Fruit fly (Drosophila melanogaster): ENCODE data around the gene CG6071.

CG6071 gene

DNA sequence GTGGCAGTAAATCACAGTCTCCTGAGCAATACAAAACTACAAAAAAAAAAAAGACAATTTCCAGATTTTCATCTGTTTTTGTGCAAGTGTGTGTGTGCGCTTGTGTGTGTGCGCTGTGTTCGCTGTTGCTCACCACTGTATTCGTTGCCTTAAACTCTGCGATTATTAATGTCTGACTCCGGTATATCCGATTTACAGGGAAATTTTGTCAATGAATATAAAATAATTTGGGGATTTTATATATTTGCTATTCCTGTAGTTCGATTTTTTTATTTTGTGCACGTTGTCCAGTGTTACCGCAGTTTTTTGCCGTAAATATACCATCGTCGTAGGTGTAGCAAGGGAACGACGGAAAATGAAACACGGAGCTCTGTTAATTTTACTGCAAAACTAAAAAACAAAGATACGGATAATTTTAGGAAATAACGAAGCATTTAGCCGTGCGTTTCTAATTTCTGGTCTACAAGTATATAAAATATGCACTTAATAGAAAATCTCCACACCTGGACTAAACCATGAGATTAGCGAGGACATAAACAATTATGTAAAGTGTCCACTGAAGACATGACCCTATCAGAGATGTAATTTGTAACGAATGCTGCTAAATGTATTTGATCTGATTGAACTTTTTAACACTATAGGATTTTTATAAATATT lies 36.6 kb downstream of the CG6071 start, which contains the start of gene Duba (continued):
- TF ChIP-seq CG43689 (GFP tag; IDR thresholded peaks at IDR 0.05) (no peak), Hsf (GFP tag; optimal IDR thresholded peaks at IDR 0.05) (no peak), CG15479 (GFP tag; optimal IDR thresholded peaks at IDR 0.05) (no peak), slp2 (GFP tag; optimal IDR thresholded peaks at IDR 0.05) (no peak), CG3726 (GFP tag; IDR thresholded peaks at IDR 0.05) (no peak), CG3995 (GFP tag; optimal IDR thresholded peaks at IDR 0.05) (no peak), vfl (GFP tag; optimal IDR thresholded peaks at IDR 0.05) (no peak), NC2β (GFP tag; optimal IDR thresholded peaks at IDR 0.05) (no peak), CG12219 (GFP tag; optimal IDR thresholded peaks at IDR 0.05) (no peak), CG9215 (GFP tag; IDR thresholded peaks at IDR 0.05) (no peak), sob (GFP tag; IDR thresholded peaks at IDR 0.05) (no peak), gem (tag; optimal IDR thresholded peaks at IDR 0.05) (no peak), Chrac-16 (GFP tag; optimal IDR thresholded peaks at IDR 0.05) (no peak), CG31388 (GFP tag; optimal IDR thresholded peaks at IDR 0.05) (no peak), Atf3 (GFP tag; optimal IDR thresholded peaks at IDR 0.05) (no peak), eyg (GFP tag; optimal IDR thresholded peaks at IDR 0.05) (no peak), pita (GFP tag; optimal IDR thresholded peaks at IDR 0.05) (peak; percentile 63), ind (GFP tag; optimal IDR thresholded peaks at IDR 0.05) (no peak), Stat92E (GFP tag; optimal IDR thresholded peaks at IDR 0.05) (no peak), gsb (GFP tag; IDR thresholded peaks at IDR 0.05) (no peak), toy (GFP tag; IDR thresholded peaks at IDR 0.05) (no peak), CG4820 (GFP tag; optimal IDR thresholded peaks at IDR 0.05) (no peak), CG7987 (GFP tag; optimal IDR thresholded peaks at IDR 0.05) (no peak), Oaz (GFP tag; IDR thresholded peaks at IDR 0.05) (no peak), tio (GFP tag; optimal IDR thresholded peaks at IDR 0.05) (no peak), CG10274 (GFP tag; optimal IDR thresholded peaks at IDR 0.05) (no peak), CG9727 (GFP tag; optimal IDR thresholded peaks at IDR 0.05) (no peak), CG14965 (GFP tag; optimal IDR thresholded peaks at IDR 0.05; ENCODE audit: borderline replicate concordance) (no peak), knrl (GFP tag; IDR thresholded peaks at IDR 0.05; ENCODE audit: partially characterized antibody) (0 out of 3 replicates have a peak, but pooled peaks have one; percentile 6), CG1602 (GFP tag; optimal IDR thresholded peaks at IDR 0.05) (no peak), CG17186 (GFP tag; optimal IDR thresholded peaks at IDR 0.05) (no peak), MESR4 (GFP tag; optimal IDR thresholded peaks at IDR 0.05) (peak; percentile 83), tap (tag; optimal IDR thresholded peaks at IDR 0.05) (no peak), Camta (GFP tag; optimal IDR thresholded peaks at IDR 0.05) (no peak), trh (GFP tag; optimal IDR thresholded peaks at IDR 0.05) (no peak), CG4404 (GFP tag; IDR thresholded peaks at IDR 0.05) (no peak), Dfd (GFP tag; optimal IDR thresholded peaks at IDR 0.05) (peak in 1 of 2 experiments; percentile 31), E2f2 (GFP tag; IDR thresholded peaks at IDR 0.05) (no peak), tup (GFP tag; optimal IDR thresholded peaks at IDR 0.05) (no peak), luna (GFP tag; optimal IDR thresholded peaks at IDR 0.05) (no peak), CG17568 (GFP tag; optimal IDR thresholded peaks at IDR 0.05) (no peak), CG13894 (tag; optimal IDR thresholded peaks at IDR 0.05) (no peak), CG8359 (GFP tag; optimal IDR thresholded peaks at IDR 0.05; ENCODE audit: borderline replicate concordance) (no peak), CG13287 (GFP tag; IDR thresholded peaks at IDR 0.05; ENCODE audit: partially characterized antibody) (peak; percentile 15; the same call in 1 of the 2 replicates), Dip2 (GFP tag; IDR thresholded peaks at IDR 0.05) (no peak), insv (GFP tag; optimal IDR thresholded peaks at IDR 0.05) (no peak), Tbp (GFP tag; optimal IDR thresholded peaks at IDR 0.05) (no peak), hkb (optimal IDR thresholded peaks at IDR 0.05) (no peak), hkb (GFP tag; IDR thresholded peaks at IDR 0.05) (no peak), E2f1 (GFP tag; IDR thresholded peaks at IDR 0.05) (no peak), tin (GFP tag; optimal IDR thresholded peaks at IDR 0.05) (no peak)
